Fruit fly (Drosophila melanogaster) whole organism, embryonic: Measurements from ENCODE around the gene CG17239.

Source experiments
- Antp ChIP-seq: fragments of 200-800 bp; sonication (Bioruptor generic); optimal IDR thresholded peaks from 3 replicates; lab custom pipeline; 2016; ENCODE audit warnings: missing biosample characterization, missing genetic modification characterization
- Atf6 ChIP-seq: fragments of 200-800 bp; sonication (Bioruptor generic); IDR thresholded peaks from 2 replicates; pipeline ENCODE4 v1.3.6; 2022; ENCODE audit warnings: missing biosample characterization, missing genetic modification characterization
- Bgb ChIP-seq: fragments of 200-800 bp; sonication (Bioruptor generic); IDR thresholded peaks from 2 replicates; pipeline ENCODE4 v1.3.6; 2022; ENCODE audit warnings: missing biosample characterization, missing genetic modification characterization; ENCODE audit not compliant: partially characterized antibody
- BtbVII ChIP-seq: fragments of 200-800 bp; sonication (Bioruptor generic); optimal IDR thresholded peaks from 3 replicates; lab custom pipeline; 2017; ENCODE audit warnings: missing biosample characterization, mild to moderate bottlenecking, missing genetic modification characterization
- CG10267 ChIP-seq: fragments of 200-800 bp; sonication (Bioruptor generic); optimal IDR thresholded peaks from 2 replicates; lab custom pipeline; 2018; ENCODE audit warnings: missing biosample characterization, mild to moderate bottlenecking, missing genetic modification characterization, moderate library complexity
- CG10321 ChIP-seq: fragments of 200-800 bp; sonication (Bioruptor generic); IDR thresholded peaks from 2 replicates; pipeline ENCODE4 v1.3.6; 2022; ENCODE audit warnings: missing biosample characterization, missing genetic modification characterization
- CG11560 ChIP-seq: fragments of 200-800 bp; sonication (Bioruptor generic); IDR thresholded peaks from 3 replicates; pipeline ENCODE4 v1.3.6; 2022; ENCODE audit warnings: missing biosample characterization, missing genetic modification characterization
- CG12155 ChIP-seq: fragments of 200-800 bp; sonication (Bioruptor generic); optimal IDR thresholded peaks from 3 replicates; lab custom pipeline; 2016; ENCODE audit warnings: missing biosample characterization, missing genetic modification characterization
- CG1233 ChIP-seq: fragments of 200-800 bp; sonication (Bioruptor generic); optimal IDR thresholded peaks from 4 replicates; lab custom pipeline; 2018; ENCODE audit warnings: missing biosample characterization, mild to moderate bottlenecking, missing genetic modification characterization
- CG13287 ChIP-seq: fragments of 200-800 bp; sonication (Bioruptor generic); IDR thresholded peaks from 2 replicates; pipeline ENCODE4 v1.3.6; 2022; ENCODE audit warnings: missing biosample characterization, missing genetic modification characterization; ENCODE audit not compliant: partially characterized antibody
- CG13624 ChIP-seq: fragments of 200-800 bp; sonication (Bioruptor generic); optimal IDR thresholded peaks from 2 replicates; lab custom pipeline; 2016; ENCODE audit warnings: missing biosample characterization, missing genetic modification characterization
- CG15479 ChIP-seq: fragments of 200-800 bp; sonication (Bioruptor generic); optimal IDR thresholded peaks from 3 replicates; lab custom pipeline; 2019; ENCODE audit warnings: missing biosample characterization, mild to moderate bottlenecking, missing genetic modification characterization, moderate library complexity
- CG1603 ChIP-seq: fragments of 200-800 bp; sonication (Bioruptor generic); optimal IDR thresholded peaks from 2 replicates; lab custom pipeline; 2019; ENCODE audit warnings: missing biosample characterization, mild to moderate bottlenecking, missing genetic modification characterization, moderate library complexity
- CG17568 ChIP-seq: fragments of 200-800 bp; sonication (Bioruptor generic); optimal IDR thresholded peaks from 2 replicates; lab custom pipeline; 2018; ENCODE audit warnings: missing biosample characterization, mild to moderate bottlenecking, missing genetic modification characterization, moderate library complexity
- CG32532 ChIP-seq: fragments of 200-800 bp; sonication (Bioruptor generic); IDR thresholded peaks from 2 replicates; pipeline ENCODE4 v1.3.6; 2022; ENCODE audit warnings: missing biosample characterization, missing genetic modification characterization
- CG32772 ChIP-seq: fragments of 200-800 bp; sonication (Bioruptor generic); IDR thresholded peaks from 2 replicates; pipeline ENCODE4 v1.3.6; 2022; ENCODE audit warnings: missing biosample characterization, missing genetic modification characterization
- CG3281 ChIP-seq: fragments of 200-800 bp; sonication (Bioruptor generic); optimal IDR thresholded peaks from 3 replicates; lab custom pipeline; 2017; ENCODE audit warnings: missing biosample characterization, mild to moderate bottlenecking, missing genetic modification characterization
- CG34224 ChIP-seq: fragments of 200-800 bp; sonication (Bioruptor generic); IDR thresholded peaks from 3 replicates; pipeline ENCODE4 v1.3.6; 2022; ENCODE audit warnings: missing biosample characterization, missing genetic modification characterization; ENCODE audit not compliant: partially characterized antibody
- CG42726 ChIP-seq: fragments of 200-800 bp; sonication (Bioruptor generic); IDR thresholded peaks from 2 replicates; pipeline ENCODE4 v1.3.6; 2022; ENCODE audit warnings: missing biosample characterization, missing genetic modification characterization; ENCODE audit not compliant: partially characterized antibody
- CG4617 ChIP-seq: fragments of 200-800 bp; sonication (Bioruptor generic); optimal IDR thresholded peaks from 3 replicates; lab custom pipeline; 2016; ENCODE audit warnings: missing biosample characterization, missing genetic modification characterization, borderline replicate concordance
- CG5180 ChIP-seq: fragments of 200-800 bp; sonication (Bioruptor generic); optimal IDR thresholded peaks from 3 replicates; lab custom pipeline; 2017; ENCODE audit warnings: missing biosample characterization, missing genetic modification characterization, mild to moderate bottlenecking, moderate library complexity, missing genetic modification reagents
- CG9797 ChIP-seq: fragments of 200-800 bp; sonication (Bioruptor generic); optimal IDR thresholded peaks from 3 replicates; lab custom pipeline; 2018; ENCODE audit warnings: missing biosample characterization, mild to moderate bottlenecking, missing genetic modification characterization
- CkIIα-i1 ChIP-seq: fragments of 200-800 bp; sonication (Bioruptor generic); IDR thresholded peaks from 2 replicates; pipeline ENCODE4 v1.3.6; 2022; ENCODE audit warnings: missing biosample characterization, missing genetic modification characterization
- Dbx ChIP-seq: fragments of 200-800 bp; sonication (Bioruptor generic); IDR thresholded peaks from 3 replicates; pipeline ENCODE4 v1.3.6; 2022; ENCODE audit warnings: missing biosample characterization, missing genetic modification characterization
- H2.0 ChIP-seq: fragments of 200-800 bp; sonication (Bioruptor generic); IDR thresholded peaks from 2 replicates; pipeline ENCODE4 v1.3.6; 2022; ENCODE audit warnings: missing biosample characterization, missing genetic modification characterization
- HmgD ChIP-seq: fragments of 200-800 bp; sonication (Bioruptor generic); optimal IDR thresholded peaks from 3 replicates; lab custom pipeline; 2016; ENCODE audit warnings: missing biosample characterization, missing genetic modification characterization
- MTF-1 ChIP-seq: fragments of 200-800 bp; sonication (Bioruptor generic); optimal IDR thresholded peaks from 2 replicates; lab custom pipeline; 2018; ENCODE audit warnings: missing biosample characterization, mild to moderate bottlenecking, missing genetic modification characterization, borderline replicate concordance
- Med ChIP-seq: fragments of 200-800 bp; sonication (Bioruptor generic); peaks from one replicate; lab custom pipeline; 2016; ENCODE audit warnings: missing biosample characterization, missing genetic modification characterization, mild to moderate bottlenecking, inconsistent platforms, moderate library complexity
- Opbp ChIP-seq: fragments of 200-800 bp; sonication (Bioruptor generic); IDR thresholded peaks from 3 replicates; pipeline ENCODE4 v1.3.6; 2022; ENCODE audit warnings: missing biosample characterization, missing genetic modification characterization; ENCODE audit not compliant: partially characterized antibody
- Rfx ChIP-seq: fragments of 200-800 bp; sonication (Bioruptor generic); IDR thresholded peaks from 2 replicates; pipeline ENCODE4 v1.3.6; 2022; ENCODE audit warnings: missing biosample characterization, missing genetic modification characterization
- Sry-δ ChIP-seq: fragments of 200-800 bp; sonication (Bioruptor generic); optimal IDR thresholded peaks from 2 replicates; lab custom pipeline; 2016; ENCODE audit warnings: missing biosample characterization, missing genetic modification characterization
- amos ChIP-seq: fragments of 200-800 bp; sonication (Bioruptor generic); IDR thresholded peaks from 2 replicates; pipeline ENCODE4 v1.3.6; 2022; ENCODE audit warnings: missing biosample characterization, missing genetic modification characterization; ENCODE audit not compliant: partially characterized antibody
- caup ChIP-seq: fragments of 200-800 bp; sonication (Bioruptor generic); optimal IDR thresholded peaks from 3 replicates; lab custom pipeline; 2017; ENCODE audit warnings: missing biosample characterization, mild to moderate bottlenecking, missing genetic modification characterization, moderate library complexity; ENCODE audit not compliant: severe bottlenecking
- cg ChIP-seq: fragments of 200-800 bp; sonication (Bioruptor generic); optimal IDR thresholded peaks from 3 replicates; lab custom pipeline; 2019; ENCODE audit warnings: missing biosample characterization, mild to moderate bottlenecking, missing genetic modification characterization, moderate library complexity
- dmrt99B ChIP-seq: fragments of 200-800 bp; sonication (Bioruptor generic); optimal IDR thresholded peaks from 2 replicates; lab custom pipeline; 2018; ENCODE audit warnings: missing biosample characterization, mild to moderate bottlenecking, missing genetic modification characterization, moderate library complexity
- exex ChIP-seq: fragments of 200-800 bp; sonication (Bioruptor generic); optimal IDR thresholded peaks from 4 replicates; lab custom pipeline; 2018; ENCODE audit warnings: missing biosample characterization, mild to moderate bottlenecking, missing genetic modification characterization, moderate library complexity
- gro ChIP-seq: fragments of 200-800 bp; sonication (Bioruptor generic); optimal IDR thresholded peaks from 2 replicates; lab custom pipeline; 2016; ENCODE audit warnings: missing biosample characterization, missing genetic modification characterization
- lbe ChIP-seq: fragments of 200-800 bp; sonication (Bioruptor generic); optimal IDR thresholded peaks from 2 replicates; lab custom pipeline; 2016; ENCODE audit warnings: missing biosample characterization, mild to moderate bottlenecking, missing genetic modification characterization
- lola ChIP-seq, 3 experiments: fragments of >200 bp in 2 of 3; fragments of 200-800 bp in 1 of 3; sonication (Bioruptor generic) in 1 of 3; optimal IDR thresholded peaks; 2 replicates each; lab custom pipeline; 2017 to 2019; ENCODE audit warnings: missing biosample characterization in 3 of 3, missing genetic modification characterization in 3 of 3, mild to moderate bottlenecking in 1 of 3, moderate library complexity in 1 of 3
- odd ChIP-seq: fragments of 200-800 bp; sonication (Bioruptor generic); optimal IDR thresholded peaks from 2 replicates; lab custom pipeline; 2017; ENCODE audit warnings: missing biosample characterization, mild to moderate bottlenecking, missing genetic modification characterization
- prd ChIP-seq, 3 experiments: fragments of >200 bp in 2 of 3; fragments of 200-800 bp in 1 of 3; sonication (Bioruptor generic) in 1 of 3; optimal IDR thresholded peaks in 2 of 3; IDR thresholded peaks in 1 of 3; 2 replicates in 2 of 3; 3 replicates in 1 of 3; pipeline versions ENCODE4 v1.3.6 to Lab custom; 2017 to 2022; ENCODE audit warnings: missing biosample characterization in 1 of 3, missing genetic modification characterization in 1 of 3
- pzg ChIP-seq: fragments of 200-800 bp; sonication (Bioruptor generic); optimal IDR thresholded peaks from 3 replicates; lab custom pipeline; 2018; ENCODE audit warnings: missing biosample characterization, mild to moderate bottlenecking, missing genetic modification characterization, moderate library complexity
- slou ChIP-seq: fragments of 200-800 bp; sonication (Bioruptor generic); optimal IDR thresholded peaks from 3 replicates; lab custom pipeline; 2016; ENCODE audit warnings: missing biosample characterization, missing genetic modification characterization
- sqz ChIP-seq: fragments of 200-800 bp; sonication (Bioruptor generic); optimal IDR thresholded peaks from 3 replicates; lab custom pipeline; 2018; ENCODE audit warnings: missing biosample characterization, mild to moderate bottlenecking, missing genetic modification characterization
- ssp ChIP-seq: fragments of 200-800 bp; sonication (Bioruptor generic); IDR thresholded peaks from 2 replicates; pipeline ENCODE4 v1.3.6; 2022; ENCODE audit warnings: missing biosample characterization, missing genetic modification characterization
- stwl ChIP-seq: fragments of 200-800 bp; sonication (Bioruptor generic); optimal IDR thresholded peaks from 3 replicates; lab custom pipeline; 2018; ENCODE audit warnings: missing biosample characterization, mild to moderate bottlenecking, missing genetic modification characterization, moderate library complexity
- trem ChIP-seq: fragments of 200-800 bp; optimal IDR thresholded peaks from 3 replicates; lab custom pipeline; 2019; ENCODE audit warnings: missing biosample characterization, mild to moderate bottlenecking, missing genetic modification characterization, moderate library complexity
- wdn ChIP-seq: fragments of 200-800 bp; sonication (Bioruptor generic); IDR thresholded peaks from 2 replicates; pipeline ENCODE4 v1.3.6; 2022; ENCODE audit warnings: missing biosample characterization, missing genetic modification characterization

CG17239 gene

dm6 chr2L:2217067-2217684 is 35.0 kb downstream of the CG17239 start, which contains the start of the genes CG15386, CG42371 and mio (continued):
- TF ChIP-seq H2.0 (no peak), Antp (GFP tag; lab: Kevin White, UChicago) (peak; percentile 35), MTF-1 (GFP tag; lab: Kevin White, UChicago) (peak; percentile 14), wdn (GFP tag; lab: Robert Waterston, UW) (0 out of 2 replicates have a peak, but pooled peaks have one; percentile 19), pzg (peak; percentile 71), CG12155 (GFP tag; lab: Kevin White, UChicago) (peak; percentile 10), prd (optimal IDR thresholded peaks at IDR 0.05; lab: Kevin White, UChicago) (no peak), prd (GFP tag; IDR thresholded peaks at IDR 0.05; lab: Robert Waterston, UW) (0 out of 3 replicates have a peak, but pooled peaks have one; percentile 29), CG15479 (GFP tag; lab: Kevin White, UChicago) (peak; percentile 20), BtbVII (GFP tag; lab: Kevin White, UChicago) (no peak), odd (no peak), Atf6 (0 out of 2 replicates have a peak, but pooled peaks have one; percentile 19), Sry-δ (GFP tag; lab: Kevin White, UChicago) (peak; percentile 55), CG32532 (GFP tag; lab: Robert Waterston, UW) (no peak; the same call in 1 of the 2 replicates), lbe (GFP tag; lab: Kevin White, UChicago) (peak; percentile 22), CG4617 (GFP tag; lab: Kevin White, UChicago) (peak; percentile 73), sqz (GFP tag; lab: Kevin White, UChicago) (peak; percentile 49), CG1603 (peak; percentile 41), Bgb (GFP tag; lab: Robert Waterston, UW) (peak; percentile 59), HmgD (peak; percentile 16), gro (peak; percentile 64), slou (no peak), amos (GFP tag; lab: Robert Waterston, UW) (peak; percentile 55; the same call in 1 of the 2 replicates), trem (peak; percentile 8), lola (GFP tag; optimal IDR thresholded peaks at IDR 0.05; lab: Kevin White, UChicago) (no peak), caup (GFP tag; lab: Kevin White, UChicago) (peak; percentile 9), cg (GFP tag; lab: Kevin White, UChicago) (peak; percentile 71), CG13624 (GFP tag; lab: Kevin White, UChicago) (peak; percentile 82), CG11560 (tag; lab: Robert Waterston, UW) (no peak), CG42726 (GFP tag; lab: Robert Waterston, UW) (0 out of 2 replicates have a peak, but pooled peaks have one; percentile 40), stwl (tag; lab: Kevin White, UChicago) (peak; percentile 80), CG13287 (peak; percentile 65), Rfx (GFP tag; lab: Robert Waterston, UW) (peak; percentile 11; the same call in 1 of the 2 replicates), CG9797 (peak; percentile 18), CG34224 (GFP tag; lab: Robert Waterston, UW) (peak; percentile 63; the same call in 2 of the 3 replicates), Opbp (GFP tag; lab: Robert Waterston, UW) (peak; percentile 52; the same call in 1 of the 3 replicates)

dm6 chr2L:2216065-2216464 is 36.1 kb downstream of the CG17239 start, which contains the start of gene daed:
TSS of gene daed (minus strand) at chr2L:2216311.
- TF ChIP-seq CG10321 (GFP tag; lab: Robert Waterston, UW) (no peak), CG17568 (GFP tag; lab: Kevin White, UChicago) (peak; percentile 84), exex (tag; lab: Kevin White, UChicago) (peak; percentile 99), ssp (GFP tag; lab: Robert Waterston, UW) (no peak), CG1233 (GFP tag; lab: Kevin White, UChicago) (no peak), CG13287 (peak; percentile 22; the same call in 1 of the 2 replicates), dmrt99B (tag; lab: Kevin White, UChicago) (no peak), CG5180 (no peak), CG10267 (tag; lab: Kevin White, UChicago) (peak; percentile 82), Med (GFP tag; lab: Kevin White, UChicago) (peak; percentile 79), Dbx (GFP tag; lab: Robert Waterston, UW) (no peak), CG3281 (no peak), CG32772 (GFP tag; lab: Robert Waterston, UW) (no peak), CkIIα-i1 (GFP tag; lab: Robert Waterston, UW) (no peak)
